Fruit fly (Drosophila melanogaster): ENCODE measurements around the gene CG32987.

CG32987 gene

DNA sequence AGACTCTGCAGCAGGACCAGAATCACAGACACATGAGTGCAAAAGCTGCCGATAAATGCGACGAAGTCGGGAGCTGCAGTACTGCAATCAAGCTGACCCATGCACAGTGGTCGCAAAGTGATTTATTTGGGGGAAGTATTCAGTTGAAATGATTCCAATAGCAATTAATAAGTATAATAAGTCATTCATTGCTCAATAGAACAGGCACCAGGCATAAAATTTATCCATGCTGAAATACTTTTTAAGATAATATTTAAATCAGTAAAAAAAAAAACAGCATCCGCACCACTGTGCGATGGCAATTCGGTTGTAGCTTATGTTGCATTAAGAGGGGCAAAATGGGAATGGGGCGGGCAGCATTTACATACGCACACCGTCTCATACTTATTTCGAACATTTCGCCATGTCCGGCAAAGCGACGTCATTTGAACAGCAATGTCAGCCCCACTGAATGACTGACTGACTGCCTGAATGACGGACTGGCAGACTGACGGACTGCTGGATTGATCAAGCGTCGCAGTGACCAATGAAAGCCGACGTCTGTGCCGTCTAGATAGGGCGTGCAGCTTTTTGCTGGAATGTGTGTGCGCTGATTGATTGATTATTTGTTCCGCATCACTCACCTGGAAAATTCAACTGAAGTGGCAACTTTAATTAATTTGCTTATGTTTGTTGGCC, 28.7 kb upstream of the CG32987 start (continued):
- peak; percentile 91 for TF ChIP-seq ci (GFP tag; IDR thresholded peaks at IDR 0.05)
- TF ChIP-seq CG4360 (GFP tag; IDR thresholded peaks at IDR 0.05), result no peak
- TF ChIP-seq Sry-δ (GFP tag; optimal IDR thresholded peaks at IDR 0.05), result peak; percentile 1
- peak; percentile 86 for TF ChIP-seq nmo (GFP tag; optimal IDR thresholded peaks at IDR 0.05)
- TF ChIP-seq pzg (GFP tag; optimal IDR thresholded peaks at IDR 0.05), result no peak
- 0 out of 2 replicates have a peak, but pooled peaks have one; percentile 8 for TF ChIP-seq H2.0 (GFP tag; IDR thresholded peaks at IDR 0.05)
- TF ChIP-seq CG33213 (GFP tag; optimal IDR thresholded peaks at IDR 0.05), result peak; percentile 71
- no peak for TF ChIP-seq CG34224 (GFP tag; IDR thresholded peaks at IDR 0.05; ENCODE audit: partially characterized antibody)
- TF ChIP-seq gt (GFP tag; IDR thresholded peaks at IDR 0.05), result peak; percentile 21
- TF ChIP-seq esg (GFP tag; conservative IDR thresholded peaks at IDR 0.05), result peak; percentile 85
- no peak for TF ChIP-seq jing (GFP tag; optimal IDR thresholded peaks at IDR 0.05)
- TF ChIP-seq az2 (GFP tag; optimal IDR thresholded peaks at IDR 0.05), result peak; percentile 72
- no peak for TF ChIP-seq CG9215 (GFP tag; IDR thresholded peaks at IDR 0.05)
- peak; percentile 53 for TF ChIP-seq CG11504 (tag; optimal IDR thresholded peaks at IDR 0.05)
- TF ChIP-seq abd-A (tag; optimal IDR thresholded peaks at IDR 0.05), result no peak
- TF ChIP-seq Nf-YA (GFP tag; IDR thresholded peaks at IDR 0.05), result no peak
- no peak for TF ChIP-seq kay (GFP tag; optimal IDR thresholded peaks at IDR 0.05)
- TF ChIP-seq CG16813 (GFP tag; IDR thresholded peaks at IDR 0.05; ENCODE audit: partially characterized antibody), result no peak
- TF ChIP-seq CG11560 (tag; IDR thresholded peaks at IDR 0.05), result no peak
- no peak for TF ChIP-seq fd102C (GFP tag; optimal IDR thresholded peaks at IDR 0.05)
- TF ChIP-seq Ravus (GFP tag; IDR thresholded peaks at IDR 0.05), result no peak
- TF ChIP-seq CG13624 (GFP tag; optimal IDR thresholded peaks at IDR 0.05), result no peak
- no peak for TF ChIP-seq emc (GFP tag; optimal IDR thresholded peaks at IDR 0.05)
- TF ChIP-seq onecut (GFP tag; IDR thresholded peaks at IDR 0.05), result peak; percentile 25; the same call in 1 of the 2 replicates
- TF ChIP-seq Kr (GFP tag; optimal IDR thresholded peaks at IDR 0.05), result no peak
- TF ChIP-seq Opbp (GFP tag; IDR thresholded peaks at IDR 0.05; ENCODE audit: partially characterized antibody), result no peak
- TF ChIP-seq mirr (GFP tag; optimal IDR thresholded peaks at IDR 0.05), result no peak
- TF ChIP-seq exex (tag; optimal IDR thresholded peaks at IDR 0.05), result no peak
- TF ChIP-seq crol (GFP tag; IDR thresholded peaks at IDR 0.05), result peak; percentile 46
- TF ChIP-seq CG2129 (GFP tag; IDR thresholded peaks at IDR 0.05; ENCODE audit: partially characterized antibody), result no peak
- no peak for TF ChIP-seq lab (GFP tag; optimal IDR thresholded peaks at IDR 0.05)
- peak; percentile 46 for TF ChIP-seq CG31441 (GFP tag; IDR thresholded peaks at IDR 0.05)
- peak; percentile 36 for TF ChIP-seq CG1792 (GFP tag; optimal IDR thresholded peaks at IDR 0.05)
- peak; percentile 37 for TF ChIP-seq CG15269 (tag; optimal IDR thresholded peaks at IDR 0.05)
- no peak for TF ChIP-seq CG15479 (GFP tag; optimal IDR thresholded peaks at IDR 0.05)
- peak; percentile 58; the same call in 2 of the 3 replicates for TF ChIP-seq CG14860 (GFP tag; IDR thresholded peaks at IDR 0.05; ENCODE audit: partially characterized antibody)
- TF ChIP-seq gro (GFP tag; optimal IDR thresholded peaks at IDR 0.05), result no peak
- peak; percentile 31 for TF ChIP-seq slou (GFP tag; optimal IDR thresholded peaks at IDR 0.05)
- TF ChIP-seq CG13296 (GFP tag; optimal IDR thresholded peaks at IDR 0.05), result no peak
- TF ChIP-seq luna (GFP tag; optimal IDR thresholded peaks at IDR 0.05), result no peak
- TF ChIP-seq bab2 (GFP tag; optimal IDR thresholded peaks at IDR 0.05), result peak; percentile 66
- no peak for TF ChIP-seq CG17568 (GFP tag; optimal IDR thresholded peaks at IDR 0.05)
- no peak for TF ChIP-seq Fer2 (tag; optimal IDR thresholded peaks at IDR 0.05)
- peak; percentile 50 for TF ChIP-seq grau (tag; optimal IDR thresholded peaks at IDR 0.05)
- no peak for TF ChIP-seq Tbp (GFP tag; optimal IDR thresholded peaks at IDR 0.05)
- TF ChIP-seq CG18476 (GFP tag; optimal IDR thresholded peaks at IDR 0.05), result peak; percentile 77
- TF ChIP-seq Eip74EF (GFP tag; optimal IDR thresholded peaks at IDR 0.05), result peak in 1 of 2 experiments; percentile 57
- TF ChIP-seq Dll (GFP tag; IDR thresholded peaks at IDR 0.05; ENCODE audit: partially characterized antibody), result no peak
- TF ChIP-seq unpg (GFP tag; optimal IDR thresholded peaks at IDR 0.05), result peak; percentile 71

Data from whole organism, embryonic.